Worm (Caenorhabditis elegans): Measurements from ENCODE around the gene F07C3.9.
A peak's percentile ranks its signal among the peaks of the same experiment; 100 is the strongest.

The F07C3.9 gene

ce11 chrV:9272624-9273023 is 18.2 kb upstream of the F07C3.9 start:
- TF ChIP-seq mab-5 (tag; optimal IDR thresholded peaks at IDR 0.05) (no peak), unc-39 (tag; optimal IDR thresholded peaks at IDR 0.05) (no peak), R02D3.7 (tag; optimal IDR thresholded peaks at IDR 0.05) (no peak), dmd-4 (tag; optimal IDR thresholded peaks at IDR 0.05) (no peak), nhr-12 (tag; optimal IDR thresholded peaks at IDR 0.05) (no peak), ztf-1 (GFP tag; conservative IDR thresholded peaks at IDR 0.05) (no peak), nhr-11 (tag; optimal IDR thresholded peaks at IDR 0.05) (no peak), unc-62 (GFP tag; optimal IDR thresholded peaks at IDR 0.05) (no peak), nhr-237 (tag; optimal IDR thresholded peaks at IDR 0.05) (no peak), ceh-82 (tag; optimal IDR thresholded peaks at IDR 0.05) (no peak), C34F6.9 (tag; optimal IDR thresholded peaks at IDR 0.05) (peak; percentile 23), snpc-4 (tag; optimal IDR thresholded peaks at IDR 0.05) (no peak), egl-27 (tag; optimal IDR thresholded peaks at IDR 0.05) (no peak), sma-9 (GFP tag; optimal IDR thresholded peaks at IDR 0.05) (peak; percentile 4), sma-9 (tag; optimal IDR thresholded peaks at IDR 0.05) (no peak), nhr-25 (tag; optimal IDR thresholded peaks at IDR 0.05) (no peak), nhr-77 (tag; optimal IDR thresholded peaks at IDR 0.05) (no peak), lin-11 (tag; optimal IDR thresholded peaks at IDR 0.05) (no peak)

DNA sequence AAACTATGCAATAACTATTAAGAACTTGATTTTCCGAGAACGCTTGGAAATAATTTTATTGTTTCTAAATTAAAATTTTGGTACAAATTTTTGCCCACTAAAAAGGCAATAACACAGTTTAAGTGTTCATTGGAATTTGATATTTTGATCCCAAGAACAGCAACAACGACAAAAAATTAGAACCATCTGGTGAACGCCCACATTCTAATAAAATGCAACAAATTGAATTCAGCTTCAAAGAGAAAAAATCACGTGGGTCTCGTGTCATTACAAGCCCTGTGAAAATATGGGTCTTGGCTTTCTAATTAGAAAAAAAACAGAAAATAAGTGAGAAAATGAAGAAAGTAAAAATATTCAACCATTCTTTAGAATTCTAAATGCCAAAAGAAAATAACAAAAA is 17.4 kb upstream of the F07C3.9 start:
- TF ChIP-seq nhr-11 (tag; optimal IDR thresholded peaks at IDR 0.05) (no peak), lsy-2 (tag; optimal IDR thresholded peaks at IDR 0.05) (peak in 1 of 2 experiments; percentile 2)

ce11 chrV:9270442-9270841 is 16.0 kb upstream of the F07C3.9 start:
- TF ChIP-seq mdl-1 (tag; optimal IDR thresholded peaks at IDR 0.05) (peak; percentile 34 to 38), zag-1 (tag; optimal IDR thresholded peaks at IDR 0.05) (peak; percentile 12), F13H6.1 (tag; optimal IDR thresholded peaks at IDR 0.05) (peak; percentile 22), sma-9 (GFP tag; optimal IDR thresholded peaks at IDR 0.05) (peak; percentile 11), sma-9 (tag; optimal IDR thresholded peaks at IDR 0.05) (no peak), ceh-82 (tag; optimal IDR thresholded peaks at IDR 0.05) (no peak)

DNA sequence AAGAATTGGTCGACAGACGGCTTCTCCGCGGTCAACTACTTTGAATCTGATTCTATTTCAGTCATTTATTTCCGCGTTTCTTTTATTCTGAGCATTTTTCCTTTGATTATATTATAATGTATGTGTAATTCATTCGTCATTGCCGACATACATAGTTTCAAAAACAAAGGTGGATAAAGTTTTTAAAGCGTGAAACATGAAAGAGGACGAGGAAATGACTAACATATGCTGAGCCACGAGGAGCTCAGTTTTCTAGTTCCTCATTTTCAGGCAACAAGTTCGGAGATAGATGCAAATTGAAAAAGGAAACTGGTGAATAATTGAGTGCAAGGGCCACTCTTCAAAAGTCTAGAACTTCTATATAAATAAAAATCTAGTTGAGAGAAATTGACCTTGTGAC is 13.8 kb upstream of the F07C3.9 start:
- TF ChIP-seq crh-2 (tag; optimal IDR thresholded peaks at IDR 0.05) = no peak
- TF ChIP-seq ztf-1 (GFP tag; conservative IDR thresholded peaks at IDR 0.05) = no peak
- TF ChIP-seq dmd-4 (tag; optimal IDR thresholded peaks at IDR 0.05) = no peak
- TF ChIP-seq unc-55 (GFP tag; optimal IDR thresholded peaks at IDR 0.05) = no peak
- no peak for TF ChIP-seq lin-39 (tag; optimal IDR thresholded peaks at IDR 0.05)
- TF ChIP-seq elt-3 (tag; optimal IDR thresholded peaks at IDR 0.05) = no peak
- no peak for TF ChIP-seq mbf-1 (tag; optimal IDR thresholded peaks at IDR 0.05)
- no peak for TF ChIP-seq nhr-21 (tag; optimal IDR thresholded peaks at IDR 0.05)
- no peak for TF ChIP-seq ceh-82 (tag; optimal IDR thresholded peaks at IDR 0.05)
- no peak for TF ChIP-seq nhr-237 (tag; optimal IDR thresholded peaks at IDR 0.05)
- no peak for TF ChIP-seq C34F6.9 (tag; optimal IDR thresholded peaks at IDR 0.05)
- no peak for TF ChIP-seq sem-4 (tag; optimal IDR thresholded peaks at IDR 0.05)
- no peak for TF ChIP-seq snpc-4 (tag; optimal IDR thresholded peaks at IDR 0.05)
- no peak for TF ChIP-seq sma-3 (GFP tag; optimal IDR thresholded peaks at IDR 0.05)
- TF ChIP-seq ama-1 (optimal IDR thresholded peaks at IDR 0.05) = no peak
- no peak for TF ChIP-seq unc-39 (tag; optimal IDR thresholded peaks at IDR 0.05)

DNA sequence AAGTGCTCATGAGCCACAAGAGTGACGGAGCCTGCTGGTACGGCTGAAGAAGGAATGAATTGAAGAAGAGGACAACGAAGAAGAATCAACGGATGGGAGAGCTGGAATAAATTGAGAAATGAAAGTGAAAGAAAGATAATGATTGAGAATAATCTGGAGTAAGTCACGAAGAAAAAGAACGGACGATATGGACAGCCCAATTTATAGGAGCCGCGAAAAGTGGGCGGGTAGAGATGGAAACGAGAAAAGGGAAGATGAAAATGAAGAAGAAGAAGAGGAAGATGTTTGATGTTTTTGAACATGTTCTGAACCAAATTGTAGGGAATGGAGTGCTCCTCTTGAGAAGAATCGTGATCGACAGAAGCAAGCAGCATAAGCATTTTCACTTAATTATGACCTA is 12.0 kb upstream of the F07C3.9 start, which contains the start of gene slc-17.7:
TSS of gene slc-17.7 (minus strand) at position 101 of the 400 bp plus-strand sequence.
- TF ChIP-seq sma-3 (GFP tag; optimal IDR thresholded peaks at IDR 0.05) (no peak), nhr-129 (tag; optimal IDR thresholded peaks at IDR 0.05) (no peak)

ce11 chrV:9262708-9263107 is 8.3 kb upstream of the F07C3.9 start:
- TF ChIP-seq unc-62 (GFP tag; optimal IDR thresholded peaks at IDR 0.05) (no peak), ztf-11 (tag; optimal IDR thresholded peaks at IDR 0.05) (no peak), lin-11 (tag; optimal IDR thresholded peaks at IDR 0.05) (no peak), skn-1 (tag; optimal IDR thresholded peaks at IDR 0.05) (no peak), sem-4 (tag; optimal IDR thresholded peaks at IDR 0.05) (no peak), ceh-16 (tag; optimal IDR thresholded peaks at IDR 0.05) (no peak), fos-1 (tag; optimal IDR thresholded peaks at IDR 0.05) (peak; percentile 44)
